Worm (Caenorhabditis elegans) whole organism, mixed stage, embryonic: ENCODE measurements around the gene atp-5.

ENCODE experiments used
- bed-3 ChIP-seq: fragments of 200-800 bp; sonication (Bioruptor generic); optimal IDR thresholded peaks from 3 replicates; lab custom pipeline; 2018; ENCODE audit warnings: mild to moderate bottlenecking, missing genetic modification characterization, moderate library complexity, missing compliant biosample characterization
- blmp-1 ChIP-seq: fragments of 150-350 bp; optimal IDR thresholded peaks from 2 replicates; lab custom pipeline; 2014; ENCODE audit warnings: missing biosample characterization, missing genetic modification characterization
- ceh-39 ChIP-seq: fragments of 150-350 bp; optimal IDR thresholded peaks from 2 replicates; lab custom pipeline; 2014; ENCODE audit warnings: missing biosample characterization, missing genetic modification characterization
- ceh-83 ChIP-seq: fragments of 200-800 bp; sonication (Bioruptor generic); optimal IDR thresholded peaks from 2 replicates; lab custom pipeline; 2018; ENCODE audit warnings: mild to moderate bottlenecking, missing genetic modification characterization, missing compliant biosample characterization
- ces-1 ChIP-seq: fragments of 150-350 bp; optimal IDR thresholded peaks from 2 replicates; lab custom pipeline; 2014; ENCODE audit warnings: missing biosample characterization, missing genetic modification reagents, missing genetic modification characterization
- cnd-1 ChIP-seq: fragments of 200-800 bp; sonication (Bioruptor generic); optimal IDR thresholded peaks from 2 replicates; lab custom pipeline; 2018; ENCODE audit warnings: mild to moderate bottlenecking, missing genetic modification characterization, missing compliant biosample characterization
- drap-1 ChIP-seq: fragments of 200-800 bp; sonication (Bioruptor generic); optimal IDR thresholded peaks from 3 replicates; lab custom pipeline; 2018; ENCODE audit warnings: mild to moderate bottlenecking, missing genetic modification characterization, missing compliant biosample characterization
- elt-1 ChIP-seq: sonication (generic microtip); optimal IDR thresholded peaks from 2 replicates; lab custom pipeline; 2017; ENCODE audit warnings: missing genetic modification characterization, mild to moderate bottlenecking, missing compliant biosample characterization, antibody characterized with exemption, moderate library complexity, borderline replicate concordance; ENCODE audit not compliant: insufficient read depth
- elt-3 ChIP-seq: fragments of 150-350 bp; optimal IDR thresholded peaks from 2 replicates; lab custom pipeline; 2014; ENCODE audit warnings: missing biosample characterization, missing genetic modification characterization
- flh-1 ChIP-seq: fragments of 200-800 bp; sonication (Bioruptor generic); optimal IDR thresholded peaks from 2 replicates; lab custom pipeline; 2018; ENCODE audit warnings: mild to moderate bottlenecking, missing genetic modification characterization, moderate library complexity, missing compliant biosample characterization
- ham-2 ChIP-seq: fragments of 200-800 bp; sonication (Bioruptor generic); optimal IDR thresholded peaks from 2 replicates; lab custom pipeline; 2018; ENCODE audit warnings: mild to moderate bottlenecking, missing genetic modification characterization, missing compliant biosample characterization
- hlh-1 ChIP-seq: fragments of 150-350 bp; optimal IDR thresholded peaks from 2 replicates; lab custom pipeline; 2014; ENCODE audit warnings: missing biosample characterization, missing genetic modification reagents, missing genetic modification characterization
- lin-13 ChIP-seq: fragments of 150-350 bp; optimal IDR thresholded peaks from 2 replicates; lab custom pipeline; 2014; ENCODE audit warnings: missing biosample characterization, missing genetic modification characterization
- lin-32 ChIP-seq: fragments of 200-800 bp; sonication (Bioruptor generic); optimal IDR thresholded peaks from 2 replicates; lab custom pipeline; 2018; ENCODE audit warnings: mild to moderate bottlenecking, missing genetic modification characterization, missing compliant biosample characterization
- lsy-2 ChIP-seq: fragments of 150-350 bp; optimal IDR thresholded peaks from 2 replicates; lab custom pipeline; 2014; ENCODE audit warnings: missing biosample characterization, missing genetic modification characterization
- mab-5 ChIP-seq: fragments of 150-350 bp; optimal IDR thresholded peaks from 2 replicates; lab custom pipeline; 2014; ENCODE audit warnings: missing biosample characterization, missing genetic modification characterization
- nhr-12 ChIP-seq: fragments of 150-350 bp; optimal IDR thresholded peaks from 2 replicates; lab custom pipeline; 2014; ENCODE audit warnings: missing biosample characterization, missing genetic modification characterization
- nhr-2 ChIP-seq: fragments of 150-350 bp; optimal IDR thresholded peaks from 2 replicates; lab custom pipeline; 2014; ENCODE audit warnings: missing biosample characterization, missing genetic modification characterization
- nhr-237 ChIP-seq: fragments of 150-350 bp; optimal IDR thresholded peaks from 2 replicates; lab custom pipeline; 2014; ENCODE audit warnings: missing biosample characterization, missing genetic modification characterization
- nhr-28 ChIP-seq: fragments of 150-350 bp; optimal IDR thresholded peaks from 2 replicates; lab custom pipeline; 2014; ENCODE audit warnings: missing biosample characterization, missing genetic modification characterization
- pha-4 ChIP-seq: fragments of 150-350 bp; optimal IDR thresholded peaks from 2 replicates; lab custom pipeline; 2018; ENCODE audit warnings: missing biosample characterization, missing genetic modification reagents, missing genetic modification characterization
- sem-2 ChIP-seq: fragments of 200-800 bp; sonication (Bioruptor generic); optimal IDR thresholded peaks from 2 replicates; lab custom pipeline; 2018; ENCODE audit warnings: mild to moderate bottlenecking, missing genetic modification characterization, missing compliant biosample characterization
- snpc-4 ChIP-seq: fragments of 150-350 bp; optimal IDR thresholded peaks from 2 replicates; lab custom pipeline; 2014; ENCODE audit warnings: missing biosample characterization, missing genetic modification characterization
- sptf-1 ChIP-seq: sonication (generic microtip); optimal IDR thresholded peaks from 2 replicates; lab custom pipeline; 2017; ENCODE audit warnings: mild to moderate bottlenecking, missing genetic modification characterization, moderate library complexity, missing compliant biosample characterization
- tbx-8 ChIP-seq: fragments of 200-800 bp; sonication (Bioruptor generic); optimal IDR thresholded peaks from 2 replicates; lab custom pipeline; 2018; ENCODE audit warnings: mild to moderate bottlenecking, missing genetic modification characterization, moderate library complexity, missing compliant biosample characterization
- unc-39 ChIP-seq: fragments of 150-350 bp; optimal IDR thresholded peaks from 2 replicates; lab custom pipeline; 2014; ENCODE audit warnings: missing biosample characterization, missing genetic modification characterization
- zip-8 ChIP-seq: fragments of 150-350 bp; optimal IDR thresholded peaks from 2 replicates; lab custom pipeline; 2014; ENCODE audit warnings: missing biosample characterization, missing genetic modification characterization
- ztf-11 ChIP-seq: fragments of 150-350 bp; optimal IDR thresholded peaks from 2 replicates; lab custom pipeline; 2014; ENCODE audit warnings: missing biosample characterization, missing genetic modification characterization

atp-5 gene

DNA sequence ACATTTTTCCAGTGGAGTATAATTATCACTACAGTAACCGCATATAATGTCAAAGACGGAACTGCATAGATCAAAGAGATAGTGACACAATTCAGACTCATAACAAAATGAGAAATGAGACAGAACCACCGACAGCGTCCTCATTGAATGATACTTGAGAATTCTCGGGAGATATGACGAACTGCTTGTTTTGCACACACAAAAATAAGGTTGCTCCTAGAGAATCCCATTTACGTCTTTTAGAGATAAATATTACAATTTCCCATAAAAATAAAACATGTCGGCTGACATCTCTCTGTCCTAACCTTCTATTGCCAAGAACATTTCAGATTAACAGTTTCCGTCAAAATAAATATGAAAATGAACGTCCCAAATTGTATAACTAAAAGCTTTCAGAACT lies 31.9 kb upstream of the atp-5 start, which contains the start of gene srg-38:
TSS of gene srg-38 (minus strand) at position 101 of the 400 bp plus-strand sequence.
- TF ChIP-seq tbx-8 (no peak), nhr-2 (no peak), blmp-1 (no peak), hlh-1 (no peak), mab-5 (tag; lab: Kevin White, UChicago) (no peak), bed-3 (no peak), snpc-4 (tag; lab: Kevin White, UChicago) (no peak), ham-2 (GFP tag; lab: Kevin White, UChicago) (no peak), sem-2 (GFP tag; lab: Kevin White, UChicago) (no peak)

DNA sequence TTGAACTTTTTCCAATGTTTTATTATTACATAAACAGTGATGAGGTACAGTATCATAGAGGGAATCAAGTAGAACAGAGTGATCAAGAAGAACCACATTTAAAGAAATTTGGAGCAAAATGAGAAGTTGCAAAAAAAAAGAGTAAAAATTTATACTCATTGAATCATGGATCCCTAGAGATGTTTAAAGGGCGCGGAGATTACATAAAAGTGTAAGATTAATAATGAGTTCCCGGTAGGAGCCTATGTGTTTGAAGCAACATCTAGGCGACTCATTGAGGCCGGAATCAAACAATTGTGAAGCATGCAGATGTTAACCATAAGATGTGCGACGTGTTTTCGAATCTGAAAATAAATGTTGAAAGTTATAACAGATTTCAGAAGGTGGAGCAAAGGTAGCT lies 28.7 kb upstream of the atp-5 start, which contains the start of gene srg-39:
TSS of gene srg-39 (minus strand) at position 101 of the 400 bp plus-strand sequence.
- TF ChIP-seq snpc-4 (tag; lab: Kevin White, UChicago) (no peak), nhr-2 (no peak), blmp-1 (no peak), pha-4 (tag; lab: Kevin White, UChicago) (no peak), sptf-1 (tag; lab: Kevin White, UChicago) (no peak)

DNA sequence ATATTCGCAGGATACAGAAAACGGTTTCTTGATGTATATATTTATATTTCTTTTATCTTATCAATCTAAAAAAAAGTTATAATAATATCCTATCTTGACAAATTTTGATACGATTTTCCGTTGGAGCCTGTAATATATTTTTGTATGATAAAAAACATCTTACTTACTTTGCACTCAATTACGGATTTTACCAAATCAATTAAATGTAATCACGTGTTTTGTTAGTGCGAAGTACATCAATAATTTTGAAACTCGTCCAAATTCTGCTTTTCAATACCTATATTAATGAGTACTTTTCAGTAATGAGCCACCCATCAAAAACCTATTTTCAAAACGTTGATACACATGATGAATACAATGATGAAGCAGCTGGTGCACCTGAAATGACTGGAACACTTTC lies 25.7 kb upstream of the atp-5 start, which contains the start of gene T19C4.1:
TSS of gene T19C4.1 (plus strand) at position 301 of the 400 bp plus-strand sequence.
- TF ChIP-seq mab-5 (tag; lab: Kevin White, UChicago) (no peak), ztf-11 (tag; lab: Kevin White, UChicago) (no peak), ham-2 (GFP tag; lab: Kevin White, UChicago) (no peak), elt-3 (no peak)

DNA sequence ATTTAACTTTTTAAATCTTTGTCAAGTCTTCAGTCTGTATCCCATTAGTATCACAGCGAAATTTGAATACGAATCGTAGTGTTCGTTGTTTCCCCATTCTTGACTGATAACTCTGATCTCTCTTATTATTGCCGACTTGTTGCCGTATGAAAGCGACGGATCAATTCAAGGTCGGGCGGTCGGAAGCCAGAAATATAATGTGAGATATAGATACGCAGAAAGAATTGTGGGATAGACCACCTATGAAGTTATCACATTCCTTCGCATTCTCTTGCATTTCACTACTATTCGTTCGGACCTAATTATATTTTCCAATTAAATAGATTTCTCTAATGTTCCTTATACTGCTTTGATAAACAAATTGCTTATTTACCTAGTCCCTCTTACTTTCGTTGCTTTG lies 25.3 kb upstream of the atp-5 start:
- TF ChIP-seq blmp-1, result peak; percentile 22
- no peak for TF ChIP-seq elt-1 (tag; lab: Kevin White, UChicago)
- no peak for TF ChIP-seq lin-13 (tag; lab: Kevin White, UChicago)
- no peak for TF ChIP-seq lsy-2 (tag; lab: Kevin White, UChicago)
- TF ChIP-seq hlh-1, result no peak
- TF ChIP-seq sptf-1 (tag; lab: Kevin White, UChicago), result no peak
- TF ChIP-seq drap-1 (GFP tag; lab: Kevin White, UChicago), result no peak
- TF ChIP-seq snpc-4 (tag; lab: Kevin White, UChicago), result no peak

DNA sequence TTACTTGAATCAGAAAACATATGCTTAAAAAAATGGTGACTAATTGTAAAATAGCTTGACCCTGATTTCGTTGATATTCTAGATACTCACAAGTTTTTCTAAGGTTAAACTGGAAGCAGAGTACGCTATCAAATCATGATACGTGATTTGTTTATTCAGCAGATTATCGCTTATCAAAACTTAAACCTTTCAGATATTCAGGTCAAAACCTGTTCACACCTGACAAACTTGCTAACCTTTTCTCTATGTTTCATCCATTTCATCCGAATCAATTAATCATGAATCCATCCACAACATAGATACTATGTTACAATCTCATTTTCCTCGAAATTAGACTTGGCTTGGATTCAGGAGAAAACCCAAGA lies 24.1 kb upstream of the atp-5 start:
- TF ChIP-seq nhr-12 (tag; lab: Kevin White, UChicago) (no peak), elt-3 (no peak), nhr-237 (tag; lab: Kevin White, UChicago) (peak; percentile 16), lin-32 (GFP tag; lab: Kevin White, UChicago) (no peak)

DNA sequence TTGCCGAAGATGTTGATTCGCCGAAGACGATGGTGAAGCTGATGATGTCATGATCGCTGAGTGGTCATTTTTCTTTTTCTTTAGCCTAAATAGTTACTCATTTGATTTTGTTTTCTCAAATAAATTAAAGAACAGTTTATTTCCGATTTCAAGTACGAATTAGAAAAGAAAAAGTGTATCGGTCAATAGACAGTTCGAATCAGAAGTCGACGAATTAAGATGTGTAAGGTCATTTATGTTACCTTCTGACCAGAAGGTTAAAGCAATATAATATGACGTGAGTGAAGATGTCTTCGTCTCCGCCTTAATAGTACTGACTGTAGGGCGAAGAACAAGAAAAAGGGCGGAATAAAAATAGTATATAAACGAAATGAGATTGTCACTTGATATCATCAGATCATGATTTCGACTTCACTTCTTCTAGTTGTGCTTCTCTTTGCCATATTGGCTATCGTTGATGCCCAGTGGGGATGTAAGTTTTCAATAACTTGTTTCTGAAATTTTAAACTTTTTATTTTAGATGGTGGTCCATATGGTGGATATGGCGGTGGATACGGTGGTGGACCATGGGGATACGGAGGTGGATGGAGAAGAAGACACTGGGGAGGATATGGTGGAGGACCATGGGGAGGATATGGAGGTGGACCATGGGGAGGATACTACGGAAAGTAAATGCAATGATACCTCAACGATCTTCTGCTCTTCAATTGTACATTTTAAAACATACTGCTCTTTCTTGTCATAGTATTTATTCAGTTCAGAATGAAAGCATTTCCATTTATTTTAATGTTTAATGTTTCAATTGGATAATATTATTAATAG lies 23.5 kb upstream of the atp-5 start, which contains the start of the genes T19C4.24 and nlp-33:
TSS of gene T19C4.24 (minus strand) at position 51 of the 822 bp plus-strand sequence.
TSS of gene nlp-33 (plus strand) at position 389 of the 822 bp plus-strand sequence.
- no peak for TF ChIP-seq snpc-4 (tag; lab: Kevin White, UChicago)
- no peak for TF ChIP-seq bed-3
- no peak for TF ChIP-seq cnd-1 (tag; lab: Kevin White, UChicago)
- TF ChIP-seq unc-39 (tag; lab: Kevin White, UChicago), result no peak
- TF ChIP-seq ceh-83 (GFP tag; lab: Kevin White, UChicago), result no peak
- TF ChIP-seq pha-4 (tag; lab: Kevin White, UChicago), result no peak
- no peak for TF ChIP-seq nhr-28 (tag; lab: Kevin White, UChicago)
- TF ChIP-seq lin-32 (GFP tag; lab: Kevin White, UChicago), result no peak
- TF ChIP-seq flh-1 (GFP tag; lab: Kevin White, UChicago), result no peak
- no peak for TF ChIP-seq hlh-1
- TF ChIP-seq ceh-39, result no peak
- TF ChIP-seq elt-1 (tag; lab: Kevin White, UChicago), result no peak
- TF ChIP-seq ces-1 (GFP tag; lab: Kevin White, UChicago), result no peak
- no peak for TF ChIP-seq tbx-8
- no peak for TF ChIP-seq ham-2 (GFP tag; lab: Kevin White, UChicago)
- TF ChIP-seq zip-8, result no peak
- no peak for TF ChIP-seq sptf-1 (tag; lab: Kevin White, UChicago)
- no peak for TF ChIP-seq blmp-1
